Worm (Caenorhabditis elegans): ENCODE measurements around the gene flp-24.

- TF ChIP-seq T22C8.4 (GFP tag; IDR thresholded peaks at IDR 0.05) (no peak), ref-1 (GFP tag; conservative IDR thresholded peaks at IDR 0.05) (no peak), ztf-23 (GFP tag; IDR thresholded peaks at IDR 0.05) (no peak)
Measured at ce11 chrIII:683318-683717, 41.6 kb upstream of the flp-24 start, which contains the start of gene W02B3.4.

All from whole organism, midembryonic.